Fruit fly (Drosophila melanogaster) whole organism, adult: ENCODE measurements around the gene Usp39.

Source experiments
- CG11617 ChIP-seq: fragments of 200-800 bp; sonication (Bioruptor generic); optimal IDR thresholded peaks from 2 replicates; lab custom pipeline; 2017; ENCODE audit warnings: mild to moderate bottlenecking, missing biosample characterization, missing genetic modification reagents, missing genetic modification characterization
- CG12768 ChIP-seq: fragments of 200-800 bp; sonication (Bioruptor generic); optimal IDR thresholded peaks from 2 replicates; lab custom pipeline; 2017; ENCODE audit warnings: missing biosample characterization, missing genetic modification characterization, mild to moderate bottlenecking, moderate library complexity, missing genetic modification reagents
- CG14711 ChIP-seq: fragments of 200-800 bp; sonication (Bioruptor generic); optimal IDR thresholded peaks from 2 replicates; lab custom pipeline; 2018; ENCODE audit warnings: missing biosample characterization, mild to moderate bottlenecking, missing genetic modification characterization, moderate library complexity
- CG33017 ChIP-seq: fragments of 200-800 bp; sonication (Bioruptor generic); optimal IDR thresholded peaks from 2 replicates; lab custom pipeline; 2018; ENCODE audit warnings: missing biosample characterization, mild to moderate bottlenecking, missing genetic modification characterization, moderate library complexity
- CG5204 ChIP-seq: fragments of 200-800 bp; sonication (Bioruptor generic); optimal IDR thresholded peaks from 2 replicates; lab custom pipeline; 2016; ENCODE audit warnings: missing biosample characterization, missing genetic modification characterization
- CG7045 ChIP-seq: fragments of 200-800 bp; sonication (Bioruptor generic); optimal IDR thresholded peaks from 2 replicates; lab custom pipeline; 2017; ENCODE audit warnings: missing biosample characterization, mild to moderate bottlenecking, missing genetic modification characterization
- CG7101 ChIP-seq: fragments of 200-800 bp; sonication (Bioruptor generic); optimal IDR thresholded peaks from 2 replicates; lab custom pipeline; 2018; ENCODE audit warnings: missing biosample characterization, mild to moderate bottlenecking, missing genetic modification characterization, moderate library complexity
- Clk ChIP-seq: fragments of 200-800 bp; sonication (Bioruptor generic); optimal IDR thresholded peaks from 2 replicates; lab custom pipeline; 2017; ENCODE audit warnings: missing biosample characterization, missing genetic modification characterization
- Crg-1 ChIP-seq: fragments of 200-800 bp; sonication (Bioruptor generic); optimal IDR thresholded peaks from 2 replicates; lab custom pipeline; 2016; ENCODE audit warnings: missing biosample characterization, missing genetic modification characterization
- bab1 ChIP-seq: fragments of 200-800 bp; sonication (Bioruptor generic); optimal IDR thresholded peaks from 3 replicates; lab custom pipeline; 2019; ENCODE audit warnings: missing biosample characterization, mild to moderate bottlenecking, missing genetic modification characterization, moderate library complexity
- cic ChIP-seq: fragments of 200-800 bp; sonication (Bioruptor generic); optimal IDR thresholded peaks from 2 replicates; lab custom pipeline; 2017; ENCODE audit warnings: missing biosample characterization, mild to moderate bottlenecking, missing genetic modification characterization, moderate library complexity
- cnc ChIP-seq, 2 experiments: fragments of >200 bp; optimal IDR thresholded peaks; 2 replicates each; lab custom pipeline; 2017
- kay ChIP-seq: fragments of 200-800 bp; sonication (Bioruptor generic); peaks from one replicate; lab custom pipeline; 2016; ENCODE audit warnings: missing biosample characterization, missing genetic modification characterization, borderline replicate concordance
- ovo ChIP-seq: fragments of 200-800 bp; sonication (Bioruptor generic); optimal IDR thresholded peaks from 2 replicates; lab custom pipeline; 2016; ENCODE audit warnings: missing biosample characterization, missing genetic modification characterization
- pad ChIP-seq: fragments of 200-800 bp; sonication (Bioruptor generic); optimal IDR thresholded peaks from 3 replicates; lab custom pipeline; 2017; ENCODE audit warnings: missing biosample characterization, missing genetic modification characterization, mild to moderate bottlenecking, moderate library complexity, missing genetic modification reagents
- tj ChIP-seq: fragments of 200-800 bp; sonication (Bioruptor generic); optimal IDR thresholded peaks from 3 replicates; lab custom pipeline; 2017; ENCODE audit warnings: missing biosample characterization, mild to moderate bottlenecking, missing genetic modification characterization, moderate library complexity
- toe ChIP-seq: fragments of 200-800 bp; sonication (Bioruptor generic); optimal IDR thresholded peaks from 2 replicates; lab custom pipeline; 2016; ENCODE audit warnings: missing biosample characterization, missing genetic modification characterization

Usp39 gene

dm6 chrX:18905152-18905551 is 47.1 kb downstream of the Usp39 start:
- TF ChIP-seq CG7101 (tag; lab: Kevin White, UChicago) (no peak), toe (GFP tag; lab: Kevin White, UChicago) (no peak), Clk (GFP tag; lab: Kevin White, UChicago) (no peak), cic (GFP tag; lab: Kevin White, UChicago) (no peak), cnc (optimal IDR thresholded peaks at IDR 0.05; lab: Kevin White, UChicago) (no peak), CG5204 (GFP tag; lab: Kevin White, UChicago) (no peak), Crg-1 (GFP tag; lab: Kevin White, UChicago) (no peak), pad (GFP tag; lab: Kevin White, UChicago) (no peak), CG12768 (GFP tag; lab: Kevin White, UChicago) (no peak), CG7045 (no peak), ovo (no peak), kay (GFP tag; lab: Kevin White, UChicago) (no peak), CG33017 (tag; lab: Kevin White, UChicago) (no peak), bab1 (GFP tag; lab: Kevin White, UChicago) (no peak), CG11617 (GFP tag; lab: Kevin White, UChicago) (no peak), tj (no peak), CG14711 (tag; lab: Kevin White, UChicago) (no peak)
